Worm (Caenorhabditis elegans) whole organism, L3 larva: ENCODE measurements around the gene srh-78.

Experiments used
- R02D3.7 ChIP-seq: fragments of 150-350 bp; optimal IDR thresholded peaks from 2 replicates; lab custom pipeline; 2014; ENCODE audit warnings: missing biosample characterization, missing genetic modification characterization
- ZK546.5 ChIP-seq: sonication (generic microtip); optimal IDR thresholded peaks from 2 replicates; lab custom pipeline; 2017; ENCODE audit warnings: missing biosample characterization, missing genetic modification characterization
- aly-2 ChIP-seq: fragments of 150-350 bp; optimal IDR thresholded peaks from 2 replicates; lab custom pipeline; 2014; ENCODE audit warnings: missing biosample characterization, missing genetic modification characterization
- ama-1 ChIP-seq: fragments of 150-350 bp; optimal IDR thresholded peaks from 2 replicates; lab custom pipeline; 2018
- ceh-28 ChIP-seq: fragments of 150-350 bp; optimal IDR thresholded peaks from 2 replicates; lab custom pipeline; 2014; ENCODE audit warnings: missing biosample characterization, missing genetic modification reagents, missing genetic modification characterization
- ceh-82 ChIP-seq: fragments of 150-350 bp; optimal IDR thresholded peaks from 2 replicates; lab custom pipeline; 2014; ENCODE audit warnings: missing biosample characterization, missing genetic modification characterization
- ceh-9 ChIP-seq: sonication (generic microtip); optimal IDR thresholded peaks from 2 replicates; lab custom pipeline; 2018; ENCODE audit warnings: missing biosample characterization, missing genetic modification characterization
- daf-12 ChIP-seq: fragments of 150-350 bp; optimal IDR thresholded peaks from 2 replicates; lab custom pipeline; 2014; ENCODE audit warnings: missing biosample characterization, missing genetic modification reagents, missing genetic modification characterization
- egl-27 ChIP-seq: sonication (generic microtip); optimal IDR thresholded peaks from 4 replicates; lab custom pipeline; 2017; ENCODE audit warnings: missing biosample characterization, missing genetic modification reagents, missing genetic modification characterization
- egl-5 ChIP-seq: fragments of 150-350 bp; optimal IDR thresholded peaks from 2 replicates; lab custom pipeline; 2017; ENCODE audit warnings: missing biosample characterization, missing genetic modification reagents, missing genetic modification characterization, inconsistent platforms
- elt-1 ChIP-seq: fragments of 150-350 bp; optimal IDR thresholded peaks from 2 replicates; lab custom pipeline; 2014; ENCODE audit warnings: missing biosample characterization, missing genetic modification characterization
- elt-2 ChIP-seq: sonication (generic microtip); optimal IDR thresholded peaks from 2 replicates; lab custom pipeline; 2016; ENCODE audit warnings: missing genetic modification reagents, mild to moderate bottlenecking, missing genetic modification characterization, missing compliant biosample characterization
- elt-3 ChIP-seq, 3 experiments: fragments of 150-350 bp in 1 of 3; sonication (generic microtip) in 2 of 3; optimal IDR thresholded peaks; 2 replicates in 2 of 3; 4 replicates in 1 of 3; lab custom pipeline; 2014 to 2017; ENCODE audit warnings: missing biosample characterization in 3 of 3, missing genetic modification characterization in 3 of 3
- eor-1 ChIP-seq, 2 experiments: fragments of 150-350 bp; optimal IDR thresholded peaks; 2 replicates each; lab custom pipeline; 2014 to 2018; ENCODE audit warnings: missing biosample characterization in 2 of 2, missing genetic modification characterization in 2 of 2
- fkh-10 ChIP-seq: sonication (generic microtip); optimal IDR thresholded peaks from 2 replicates; lab custom pipeline; 2017; ENCODE audit warnings: missing biosample characterization, missing genetic modification reagents, missing genetic modification characterization
- fkh-2 ChIP-seq: fragments of 150-350 bp; optimal IDR thresholded peaks from 2 replicates; lab custom pipeline; 2014; ENCODE audit warnings: missing biosample characterization, missing genetic modification reagents, missing genetic modification characterization
- fos-1 ChIP-seq: fragments of 150-350 bp; optimal IDR thresholded peaks from 2 replicates; lab custom pipeline; 2014; ENCODE audit warnings: missing biosample characterization, missing genetic modification characterization
- jun-1 ChIP-seq: fragments of 150-350 bp; optimal IDR thresholded peaks from 2 replicates; lab custom pipeline; 2014; ENCODE audit warnings: missing biosample characterization, missing genetic modification reagents, missing genetic modification characterization
- lin-15B ChIP-seq: fragments of 150-350 bp; optimal IDR thresholded peaks from 2 replicates; lab custom pipeline; 2014; ENCODE audit warnings: missing biosample characterization, missing genetic modification characterization
- lsy-12 ChIP-seq: sonication (generic microtip); optimal IDR thresholded peaks from 2 replicates; lab custom pipeline; 2016; ENCODE audit warnings: mild to moderate bottlenecking, missing genetic modification characterization, missing compliant biosample characterization
- mdl-1 ChIP-seq: fragments of 150-350 bp; optimal IDR thresholded peaks from 2 replicates; lab custom pipeline; 2014; ENCODE audit warnings: missing biosample characterization, missing genetic modification characterization
- mml-1 ChIP-seq: fragments of 150-350 bp; sonication (generic microtip); optimal IDR thresholded peaks from 3 replicates; lab custom pipeline; 2014; ENCODE audit warnings: missing biosample characterization, missing genetic modification characterization
- nfya-1 ChIP-seq: sonication (generic microtip); optimal IDR thresholded peaks from 2 replicates; lab custom pipeline; 2017; ENCODE audit warnings: missing genetic modification characterization, mild to moderate bottlenecking, missing compliant biosample characterization, antibody characterized with exemption, moderate library complexity; ENCODE audit not compliant: insufficient read depth
- nhr-11 ChIP-seq: fragments of 150-350 bp; optimal IDR thresholded peaks from 2 replicates; lab custom pipeline; 2014; ENCODE audit warnings: missing biosample characterization, missing genetic modification characterization
- nhr-12 ChIP-seq: fragments of 150-350 bp; optimal IDR thresholded peaks from 2 replicates; lab custom pipeline; 2014; ENCODE audit warnings: missing biosample characterization, missing genetic modification characterization
- nhr-23 ChIP-seq: fragments of 150-350 bp; optimal IDR thresholded peaks from 2 replicates; lab custom pipeline; 2014; ENCODE audit warnings: missing biosample characterization, missing genetic modification reagents, missing genetic modification characterization
- nhr-237 ChIP-seq: fragments of 150-350 bp; optimal IDR thresholded peaks from 2 replicates; lab custom pipeline; 2014; ENCODE audit warnings: missing biosample characterization, missing genetic modification characterization
- nhr-25 ChIP-seq: sonication (generic microtip); optimal IDR thresholded peaks from 2 replicates; lab custom pipeline; 2017; ENCODE audit warnings: missing biosample characterization, missing genetic modification characterization
- nhr-28 ChIP-seq: fragments of 150-350 bp; optimal IDR thresholded peaks from 2 replicates; lab custom pipeline; 2014; ENCODE audit warnings: missing biosample characterization, missing genetic modification characterization
- nhr-43 ChIP-seq: sonication (generic microtip); optimal IDR thresholded peaks from 2 replicates; lab custom pipeline; 2016; ENCODE audit warnings: mild to moderate bottlenecking, missing genetic modification characterization, missing compliant biosample characterization; ENCODE audit not compliant: poor library complexity, severe bottlenecking
- nhr-77 ChIP-seq: fragments of 150-350 bp; optimal IDR thresholded peaks from 2 replicates; lab custom pipeline; 2014; ENCODE audit warnings: missing biosample characterization, missing genetic modification characterization
- pha-4 ChIP-seq: fragments of 150-350 bp; optimal IDR thresholded peaks from 2 replicates; lab custom pipeline; 2014; ENCODE audit warnings: missing biosample characterization, missing genetic modification reagents, missing genetic modification characterization
- pqm-1 ChIP-seq: fragments of 150-350 bp; optimal IDR thresholded peaks from 2 replicates; lab custom pipeline; 2017; ENCODE audit warnings: missing biosample characterization, missing genetic modification characterization, inconsistent platforms
- sea-2 ChIP-seq: fragments of 150-350 bp; sonication (generic microtip); optimal IDR thresholded peaks from 4 replicates; lab custom pipeline; 2014; ENCODE audit warnings: missing biosample characterization, missing genetic modification reagents, missing genetic modification characterization
- snpc-4 ChIP-seq: fragments of 150-350 bp; optimal IDR thresholded peaks from 2 replicates; lab custom pipeline; 2014; ENCODE audit warnings: missing biosample characterization, missing genetic modification characterization
- tbx-2 ChIP-seq: sonication (generic microtip); optimal IDR thresholded peaks from 2 replicates; lab custom pipeline; 2016; ENCODE audit warnings: mild to moderate bottlenecking, missing genetic modification characterization, missing compliant biosample characterization
- unc-62 ChIP-seq: fragments of 150-350 bp; sonication (generic microtip); optimal IDR thresholded peaks from 4 replicates; lab custom pipeline; 2014; ENCODE audit warnings: missing biosample characterization, missing genetic modification reagents, missing genetic modification characterization
- zag-1 ChIP-seq: fragments of 150-350 bp; optimal IDR thresholded peaks from 2 replicates; lab custom pipeline; 2014; ENCODE audit warnings: missing biosample characterization, missing genetic modification characterization
- ztf-11 ChIP-seq: fragments of 150-350 bp; optimal IDR thresholded peaks from 2 replicates; lab custom pipeline; 2014; ENCODE audit warnings: missing biosample characterization, missing genetic modification characterization

The srh-78 gene

DNA sequence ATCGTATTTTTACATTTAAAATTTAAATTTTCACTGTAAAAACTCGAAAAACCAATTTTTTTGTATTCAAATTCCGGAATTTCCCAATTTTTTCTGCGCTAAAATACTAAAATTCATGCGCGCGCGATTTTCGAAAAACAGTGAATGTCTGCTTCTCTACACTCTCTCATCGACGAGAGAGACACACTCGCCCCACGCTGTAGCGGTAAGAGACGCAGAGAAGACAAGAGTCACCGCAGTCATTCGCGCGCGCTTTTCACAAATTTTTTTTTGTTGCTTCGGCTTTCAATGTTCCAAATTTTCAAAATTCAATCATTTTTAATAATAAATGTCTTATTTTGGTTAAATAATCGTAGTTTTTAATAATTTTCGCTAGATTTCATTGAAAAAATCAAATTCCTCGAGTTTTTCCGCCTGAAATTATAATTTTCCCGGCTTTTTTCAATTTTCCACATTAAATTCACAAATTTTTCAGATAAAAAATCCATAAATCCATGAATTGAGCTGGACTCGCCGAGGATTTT, 31.2 kb upstream of the srh-78 start, which contains the start of gene arid-1 (continued):
- TF ChIP-seq tbx-2 (tag; lab: Kevin White, UChicago), result no peak
- TF ChIP-seq egl-27 (tag; lab: Kevin White, UChicago), result no peak
- TF ChIP-seq ceh-9, result no peak
- TF ChIP-seq aly-2 (tag; lab: Kevin White, UChicago), result no peak
- TF ChIP-seq pqm-1 (tag; lab: Kevin White, UChicago), result no peak
- no peak for TF ChIP-seq mml-1 (tag; lab: Kevin White, UChicago)

ce11 chrV:189436-189835, 27.5 kb upstream of the srh-78 start:
- no peak for TF ChIP-seq pqm-1 (tag; lab: Kevin White, UChicago)
- no peak for TF ChIP-seq ceh-82
- no peak for TF ChIP-seq ztf-11
- no peak for TF ChIP-seq snpc-4 (tag; lab: Kevin White, UChicago)
- TF ChIP-seq unc-62, result no peak
- TF ChIP-seq ceh-9, result no peak
- TF ChIP-seq eor-1 (tag; optimal IDR thresholded peaks at IDR 0.05; lab: Kevin White, UChicago), result no peak
- no peak for TF ChIP-seq fos-1 (tag; lab: Kevin White, UChicago)
- no peak for TF ChIP-seq nhr-23 (tag; lab: Kevin White, UChicago)
- no peak for TF ChIP-seq daf-12 (tag; lab: Kevin White, UChicago)
- TF ChIP-seq elt-1, result no peak
- TF ChIP-seq nhr-12 (tag; lab: Kevin White, UChicago), result no peak
- no peak for TF ChIP-seq zag-1 (tag; lab: Kevin White, UChicago)
- no peak for TF ChIP-seq sea-2 (GFP tag; lab: Kevin White, UChicago)
- no peak for TF ChIP-seq aly-2 (tag; lab: Kevin White, UChicago)
- no peak for TF ChIP-seq jun-1 (tag; lab: Kevin White, UChicago)
- TF ChIP-seq ZK546.5, result no peak

ce11 chrV:194760-195159, 22.2 kb upstream of the srh-78 start:
- no peak for TF ChIP-seq mml-1 (tag; lab: Kevin White, UChicago)

- TF ChIP-seq egl-27 (tag; lab: Kevin White, UChicago), result no peak
- TF ChIP-seq ZK546.5, result no peak
- no peak for TF ChIP-seq ceh-28 (tag; lab: Kevin White, UChicago)
- no peak for TF ChIP-seq lin-15B (tag; lab: Kevin White, UChicago)
- no peak for TF ChIP-seq nhr-23 (tag; lab: Kevin White, UChicago)
- no peak for TF ChIP-seq eor-1 (tag; optimal IDR thresholded peaks at IDR 0.05; lab: Kevin White, UChicago)
- no peak for TF ChIP-seq nhr-25 (tag; lab: Kevin White, UChicago)
- no peak for TF ChIP-seq daf-12 (tag; lab: Kevin White, UChicago)
- TF ChIP-seq nhr-12 (tag; lab: Kevin White, UChicago), result no peak
- TF ChIP-seq mdl-1, result no peak
- TF ChIP-seq nhr-43 (tag; lab: Kevin White, UChicago), result no peak
- TF ChIP-seq R02D3.7 (tag; lab: Kevin White, UChicago), result no peak
- no peak for TF ChIP-seq pha-4
Measured at ce11 chrV:201300-201699, 15.6 kb upstream of the srh-78 start, which contains the start of gene trpp-1. Gene trpp-1 (plus strand): TSS chrV:201600.

- TF ChIP-seq mdl-1 (no peak), daf-12 (tag; lab: Kevin White, UChicago) (no peak), pqm-1 (tag; lab: Kevin White, UChicago) (peak; percentile 23), elt-2 (tag; lab: Kevin White, UChicago) (peak; percentile 13), egl-5 (no peak), ama-1 (lab: Kevin White, UChicago) (no peak), ceh-9 (no peak), nhr-28 (tag; lab: Kevin White, UChicago) (no peak), aly-2 (tag; lab: Kevin White, UChicago) (no peak), zag-1 (tag; lab: Kevin White, UChicago) (no peak), elt-3 (tag; optimal IDR thresholded peaks at IDR 0.05; lab: Kevin White, UChicago) (no peak), fos-1 (tag; lab: Kevin White, UChicago) (no peak), sea-2 (GFP tag; lab: Kevin White, UChicago) (no peak), nhr-25 (tag; lab: Kevin White, UChicago) (no peak), nfya-1 (tag; lab: Kevin White, UChicago) (peak; percentile 33), pha-4 (peak; percentile 95), fkh-2 (tag; lab: Kevin White, UChicago) (no peak), lsy-12 (no peak), ceh-28 (tag; lab: Kevin White, UChicago) (no peak), jun-1 (tag; lab: Kevin White, UChicago) (peak; percentile 22), nhr-77 (tag; lab: Kevin White, UChicago) (no peak), nhr-11 (tag; lab: Kevin White, UChicago) (no peak), nhr-12 (tag; lab: Kevin White, UChicago) (no peak), nhr-237 (no peak), mml-1 (tag; lab: Kevin White, UChicago) (no peak), unc-62 (no peak), fkh-10 (GFP tag; lab: Kevin White, UChicago) (no peak)
Measured at ce11 chrV:203855-204432, 13.0 kb upstream of the srh-78 start, which contains the start of gene lec-12. Gene lec-12 (plus strand): TSS chrV:204382.
